Fruit fly (Drosophila melanogaster) whole organism, prepupa: ENCODE measurements around the gene Elo68alpha.

Source experiments
- Blimp-1 ChIP-seq: fragments of 200-800 bp; sonication (Bioruptor generic); optimal IDR thresholded peaks from 3 replicates; lab custom pipeline; 2017; ENCODE audit warnings: missing biosample characterization, missing genetic modification characterization, mild to moderate bottlenecking, moderate library complexity, missing genetic modification reagents
- CG10631 ChIP-seq: fragments of 200-800 bp; sonication (Bioruptor generic); optimal IDR thresholded peaks from 2 replicates; lab custom pipeline; 2016; ENCODE audit warnings: missing biosample characterization, missing genetic modification characterization
- CG10669 ChIP-seq: fragments of 200-800 bp; sonication (Bioruptor generic); optimal IDR thresholded peaks from 3 replicates; lab custom pipeline; 2018; ENCODE audit warnings: missing biosample characterization, mild to moderate bottlenecking, missing genetic modification characterization, moderate library complexity
- CG11294 ChIP-seq: fragments of 200-800 bp; sonication (Bioruptor generic); IDR thresholded peaks from 2 replicates; pipeline ENCODE4 v1.3.6; 2022; ENCODE audit warnings: missing biosample characterization, missing genetic modification characterization
- CG11762 ChIP-seq: fragments of 200-800 bp; sonication (Bioruptor generic); optimal IDR thresholded peaks from 3 replicates; lab custom pipeline; 2016; ENCODE audit warnings: missing biosample characterization, missing genetic modification characterization; ENCODE audit not compliant: insufficient read depth
- CG11902 ChIP-seq: fragments of 200-800 bp; sonication (Bioruptor generic); optimal IDR thresholded peaks from 3 replicates; lab custom pipeline; 2016; ENCODE audit warnings: missing biosample characterization, missing genetic modification characterization
- CG15336 ChIP-seq: fragments of 200-800 bp; sonication (Bioruptor generic); IDR thresholded peaks from 2 replicates; pipeline ENCODE4 v1.3.6; 2022; ENCODE audit warnings: missing biosample characterization, missing genetic modification characterization
- CG1621 ChIP-seq: fragments of 200-800 bp; sonication (Bioruptor generic); optimal IDR thresholded peaks from 3 replicates; lab custom pipeline; 2018; ENCODE audit warnings: missing biosample characterization, mild to moderate bottlenecking, missing genetic modification characterization
- CG16779 ChIP-seq: fragments of 200-800 bp; sonication (Bioruptor generic); optimal IDR thresholded peaks from 3 replicates; lab custom pipeline; 2017; ENCODE audit warnings: missing biosample characterization, mild to moderate bottlenecking, missing genetic modification characterization
- CG3032 ChIP-seq: fragments of 200-800 bp; optimal IDR thresholded peaks from 2 replicates; lab custom pipeline; 2019; ENCODE audit warnings: missing biosample characterization, mild to moderate bottlenecking, missing genetic modification characterization, moderate library complexity
- CG31627 ChIP-seq: fragments of 200-800 bp; sonication (Bioruptor generic); optimal IDR thresholded peaks from 3 replicates; lab custom pipeline; 2016; ENCODE audit warnings: missing biosample characterization, missing genetic modification characterization
- CG32006 ChIP-seq: fragments of 200-800 bp; sonication (Bioruptor generic); optimal IDR thresholded peaks from 3 replicates; lab custom pipeline; 2017; ENCODE audit warnings: missing biosample characterization, mild to moderate bottlenecking, missing genetic modification characterization
- CG34406 ChIP-seq: fragments of 200-800 bp; sonication (Bioruptor generic); optimal IDR thresholded peaks from 3 replicates; lab custom pipeline; 2016; ENCODE audit warnings: missing biosample characterization, missing genetic modification characterization
- CG3919 ChIP-seq: fragments of 200-800 bp; sonication (Bioruptor generic); optimal IDR thresholded peaks from 3 replicates; lab custom pipeline; 2016; ENCODE audit warnings: missing biosample characterization, missing genetic modification characterization
- CG4318 ChIP-seq: fragments of 200-800 bp; sonication (Bioruptor generic); optimal IDR thresholded peaks from 3 replicates; lab custom pipeline; 2017; ENCODE audit warnings: missing biosample characterization, mild to moderate bottlenecking, missing genetic modification characterization
- CG6163 ChIP-seq: fragments of 200-800 bp; sonication (Bioruptor generic); IDR thresholded peaks from 3 replicates; pipeline ENCODE4 v1.3.6; 2022; ENCODE audit warnings: missing biosample characterization, missing genetic modification characterization
- CG6276 ChIP-seq: fragments of 200-800 bp; sonication (Bioruptor generic); optimal IDR thresholded peaks from 2 replicates; lab custom pipeline; 2017; ENCODE audit warnings: missing biosample characterization, mild to moderate bottlenecking, missing genetic modification characterization
- CG6808 ChIP-seq: fragments of 200-800 bp; sonication (Bioruptor generic); optimal IDR thresholded peaks from 3 replicates; lab custom pipeline; 2017; ENCODE audit warnings: missing biosample characterization, missing genetic modification characterization, mild to moderate bottlenecking, moderate library complexity, missing genetic modification reagents
- CG6854 ChIP-seq: fragments of 200-800 bp; sonication (Bioruptor generic); optimal IDR thresholded peaks from 2 replicates; lab custom pipeline; 2017; ENCODE audit warnings: missing biosample characterization, mild to moderate bottlenecking, missing genetic modification characterization
- CG8119 ChIP-seq: fragments of 200-800 bp; sonication (Bioruptor generic); IDR thresholded peaks from 3 replicates; pipeline ENCODE4 v1.3.6; 2022; ENCODE audit warnings: missing biosample characterization, missing genetic modification characterization
- CG8319 ChIP-seq: fragments of 200-800 bp; sonication (Bioruptor generic); optimal IDR thresholded peaks from 3 replicates; lab custom pipeline; 2016; ENCODE audit warnings: missing biosample characterization, missing genetic modification characterization
- CG8632 ChIP-seq: fragments of 200-800 bp; sonication (Bioruptor generic); optimal IDR thresholded peaks from 3 replicates; lab custom pipeline; 2016; ENCODE audit warnings: missing biosample characterization, missing genetic modification characterization
- CG9139 ChIP-seq: fragments of 200-800 bp; sonication (Bioruptor generic); optimal IDR thresholded peaks from 3 replicates; lab custom pipeline; 2017; ENCODE audit warnings: missing biosample characterization, mild to moderate bottlenecking, missing genetic modification characterization
- Eip75B ChIP-seq: fragments of 200-800 bp; sonication (Bioruptor generic); optimal IDR thresholded peaks from 3 replicates; lab custom pipeline; 2016; ENCODE audit warnings: missing biosample characterization, missing genetic modification characterization
- Eip78C ChIP-seq: fragments of 200-800 bp; sonication (Bioruptor generic); peaks from one replicate; lab custom pipeline; 2016; ENCODE audit warnings: missing biosample characterization, missing genetic modification characterization
- Eip93F ChIP-seq: fragments of 200-800 bp; sonication (Bioruptor generic); optimal IDR thresholded peaks from 2 replicates; lab custom pipeline; 2016; ENCODE audit warnings: missing biosample characterization, mild to moderate bottlenecking, missing genetic modification characterization
- Ets21C ChIP-seq: fragments of 200-800 bp; sonication (Bioruptor generic); optimal IDR thresholded peaks from 3 replicates; lab custom pipeline; 2016; ENCODE audit warnings: missing biosample characterization, missing genetic modification characterization
- Ets96B ChIP-seq: fragments of 200-800 bp; optimal IDR thresholded peaks from 2 replicates; lab custom pipeline; 2019; ENCODE audit warnings: missing biosample characterization, mild to moderate bottlenecking, missing genetic modification characterization, moderate library complexity
- Hr38 ChIP-seq: sonication (Bioruptor generic); optimal IDR thresholded peaks from 2 replicates; lab custom pipeline; 2016; ENCODE audit warnings: missing biosample characterization, missing genetic modification characterization
- Hr39 ChIP-seq: fragments of 200-800 bp; sonication (Bioruptor generic); optimal IDR thresholded peaks from 2 replicates; lab custom pipeline; 2016; ENCODE audit warnings: missing biosample characterization, missing genetic modification characterization
- Lpt ChIP-seq: fragments of 200-800 bp; sonication (Bioruptor generic); optimal IDR thresholded peaks from 3 replicates; lab custom pipeline; 2016; ENCODE audit warnings: missing biosample characterization, missing genetic modification characterization
- Sox102F ChIP-seq: fragments of 200-800 bp; sonication (Bioruptor generic); optimal IDR thresholded peaks from 2 replicates; lab custom pipeline; 2016; ENCODE audit warnings: missing biosample characterization, mild to moderate bottlenecking, missing genetic modification characterization
- Sox15 ChIP-seq: fragments of 200-800 bp; sonication (Bioruptor generic); optimal IDR thresholded peaks from 3 replicates; lab custom pipeline; 2016; ENCODE audit warnings: missing biosample characterization, missing genetic modification characterization
- achi ChIP-seq: fragments of 200-800 bp; sonication (Bioruptor generic); optimal IDR thresholded peaks from 3 replicates; lab custom pipeline; 2016; ENCODE audit warnings: missing biosample characterization, missing genetic modification characterization
- acj6 ChIP-seq: fragments of 200-800 bp; sonication (Bioruptor generic); optimal IDR thresholded peaks from 3 replicates; lab custom pipeline; 2016; ENCODE audit warnings: missing biosample characterization, missing genetic modification characterization
- cyc ChIP-seq: fragments of 200-800 bp; sonication (Bioruptor generic); optimal IDR thresholded peaks from 3 replicates; lab custom pipeline; 2016; ENCODE audit warnings: missing biosample characterization, missing genetic modification characterization
- dac ChIP-seq: fragments of 200-800 bp; sonication (Bioruptor generic); optimal IDR thresholded peaks from 2 replicates; lab custom pipeline; 2017; ENCODE audit warnings: missing biosample characterization, mild to moderate bottlenecking, missing genetic modification characterization
- eg ChIP-seq: fragments of 200-800 bp; sonication (Bioruptor generic); IDR thresholded peaks from 3 replicates; pipeline ENCODE4 v1.3.6; 2022; ENCODE audit warnings: missing biosample characterization, missing genetic modification characterization
- esn ChIP-seq: fragments of 200-800 bp; sonication (Bioruptor generic); optimal IDR thresholded peaks from 2 replicates; lab custom pipeline; 2016; ENCODE audit warnings: missing biosample characterization, mild to moderate bottlenecking, missing genetic modification characterization, moderate library complexity
- fd59A ChIP-seq: fragments of 200-800 bp; sonication (Bioruptor generic); optimal IDR thresholded peaks from 2 replicates; lab custom pipeline; 2017; ENCODE audit warnings: missing biosample characterization, mild to moderate bottlenecking, missing genetic modification characterization, missing genetic modification reagents
- fd85E ChIP-seq: fragments of 200-800 bp; sonication (Bioruptor generic); optimal IDR thresholded peaks from 3 replicates; lab custom pipeline; 2016; ENCODE audit warnings: missing biosample characterization, missing genetic modification characterization
- fkh ChIP-seq: fragments of 200-800 bp; sonication (Bioruptor generic); optimal IDR thresholded peaks from 3 replicates; lab custom pipeline; 2017; ENCODE audit warnings: missing biosample characterization, mild to moderate bottlenecking, missing genetic modification characterization, moderate library complexity
- lz ChIP-seq: fragments of 200-800 bp; sonication (Bioruptor generic); optimal IDR thresholded peaks from 3 replicates; lab custom pipeline; 2016; ENCODE audit warnings: missing biosample characterization, missing genetic modification characterization
- net ChIP-seq: fragments of 200-800 bp; sonication (Bioruptor generic); optimal IDR thresholded peaks from 3 replicates; lab custom pipeline; 2016; ENCODE audit warnings: missing biosample characterization, missing genetic modification characterization
- pdm3 ChIP-seq: fragments of 200-800 bp; sonication (Bioruptor generic); optimal IDR thresholded peaks from 3 replicates; lab custom pipeline; 2016; ENCODE audit warnings: missing biosample characterization, missing genetic modification characterization
- ss ChIP-seq, 2 experiments: fragments of 200-800 bp; sonication (Bioruptor generic); optimal IDR thresholded peaks; 2 replicates in 1 of 2; 3 replicates in 1 of 2; lab custom pipeline; 2017 to 2018; ENCODE audit warnings: mild to moderate bottlenecking in 2 of 2, missing biosample characterization in 2 of 2, missing genetic modification characterization in 2 of 2, moderate library complexity in 1 of 2
- svp ChIP-seq: fragments of 200-800 bp; sonication (Bioruptor generic); peaks from one replicate; lab custom pipeline; 2016; ENCODE audit warnings: missing biosample characterization, missing genetic modification characterization
- topi ChIP-seq: fragments of 200-800 bp; sonication (Bioruptor generic); optimal IDR thresholded peaks from 3 replicates; lab custom pipeline; 2016; ENCODE audit warnings: missing biosample characterization, missing genetic modification characterization

Elo68alpha gene

DNA sequence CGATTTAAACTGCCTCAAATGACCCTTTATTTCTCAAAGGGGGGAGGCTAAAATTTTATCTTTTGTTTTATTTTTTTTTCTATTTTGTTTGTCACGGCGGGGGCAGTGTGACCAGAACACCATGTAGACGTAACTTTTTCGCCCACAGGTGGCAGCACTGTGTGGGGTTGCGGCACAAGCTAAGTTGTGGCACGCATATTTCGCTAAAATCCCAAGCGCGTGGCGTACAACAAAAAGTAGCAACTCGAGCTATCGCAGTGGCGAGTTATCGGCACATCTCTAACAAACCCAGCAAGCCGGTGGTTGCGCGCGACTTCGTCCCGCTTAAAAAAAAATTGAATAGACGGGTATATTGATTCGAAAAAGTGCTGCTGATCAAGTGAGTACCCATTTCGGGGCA, 20.3 kb upstream of the Elo68alpha start, which contains the start of the genes Ufd1 and NaPi-III (continued):
- TF ChIP-seq eg (GFP tag; lab: Robert Waterston, UW) (peak; percentile 70; the same call in 1 of the 3 replicates), CG10669 (GFP tag; lab: Kevin White, UChicago) (no peak), svp (GFP tag; lab: Kevin White, UChicago) (peak; percentile 57), CG11762 (no peak), CG31627 (GFP tag; lab: Kevin White, UChicago) (peak; percentile 36), Ets96B (no peak), Sox102F (GFP tag; lab: Kevin White, UChicago) (no peak), CG10631 (GFP tag; lab: Kevin White, UChicago) (no peak), CG1621 (tag; lab: Kevin White, UChicago) (peak; percentile 65), acj6 (GFP tag; lab: Kevin White, UChicago) (no peak), CG6276 (GFP tag; lab: Kevin White, UChicago) (no peak)

DNA sequence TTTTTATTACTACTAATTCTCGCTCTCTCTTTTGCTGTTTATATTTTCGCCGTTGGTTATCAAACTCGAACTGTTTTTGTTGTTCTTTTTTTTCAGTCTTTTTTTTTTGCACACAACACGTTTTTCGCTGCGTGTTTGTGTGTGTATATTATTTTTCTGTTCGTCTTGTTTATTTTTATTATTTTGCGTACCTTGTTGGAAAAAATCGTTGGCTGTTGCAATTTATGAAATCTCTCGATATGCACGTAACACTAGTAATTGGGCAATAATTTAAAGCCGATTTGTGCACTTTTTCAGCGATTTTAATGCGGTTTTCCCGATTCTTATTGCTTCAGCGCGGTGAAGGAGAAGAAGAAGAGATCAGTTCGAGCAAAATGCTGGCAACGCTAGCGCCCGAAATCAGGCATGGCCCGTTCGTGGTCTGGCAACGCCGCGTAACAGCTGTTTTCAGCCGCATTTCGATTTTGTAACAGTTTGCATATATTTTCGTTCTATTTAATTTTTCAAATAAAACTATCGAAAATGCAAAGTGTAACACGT, 17.7 kb upstream of the Elo68alpha start, which contains the start of the genes FoxK and mRpL2:
Gene FoxK (minus strand): TSS at position 365 of the 540 bp plus-strand sequence.
Gene mRpL2 (plus strand): TSS at position 429 of the 540 bp plus-strand sequence.
- TF ChIP-seq CG6276 (GFP tag; lab: Kevin White, UChicago) = peak; percentile 94
- TF ChIP-seq Ets21C (GFP tag; lab: Kevin White, UChicago) = peak; percentile 22
- TF ChIP-seq CG6808 (GFP tag; lab: Kevin White, UChicago) = peak; percentile 96
- peak; percentile 74 for TF ChIP-seq svp (GFP tag; lab: Kevin White, UChicago)
- peak; percentile 77 for TF ChIP-seq CG32006
- peak; percentile 57 for TF ChIP-seq Eip75B (GFP tag; lab: Kevin White, UChicago)
- no peak for TF ChIP-seq Sox15 (GFP tag; lab: Kevin White, UChicago)
- TF ChIP-seq Ets96B = peak; percentile 80
- TF ChIP-seq CG31627 (GFP tag; lab: Kevin White, UChicago) = no peak
- peak; percentile 61 for TF ChIP-seq fd59A (GFP tag; lab: Kevin White, UChicago)
- peak; percentile 11 for TF ChIP-seq CG4318 (GFP tag; lab: Kevin White, UChicago)
- peak; percentile 92 for TF ChIP-seq CG8119 (GFP tag; lab: Robert Waterston, UW)
- peak; percentile 94 for TF ChIP-seq CG9139 (GFP tag; lab: Kevin White, UChicago)
- peak; percentile 42 for TF ChIP-seq topi (GFP tag; lab: Kevin White, UChicago)
- TF ChIP-seq Hr38 (GFP tag; lab: Kevin White, UChicago) = peak; percentile 2
- TF ChIP-seq CG8632 (GFP tag; lab: Kevin White, UChicago) = peak; percentile 63
- peak; percentile 89 for TF ChIP-seq eg (GFP tag; lab: Robert Waterston, UW)
- peak; percentile 65 for TF ChIP-seq CG6854
- no peak for TF ChIP-seq fkh (GFP tag; lab: Kevin White, UChicago)
- TF ChIP-seq Sox102F (GFP tag; lab: Kevin White, UChicago) = peak; percentile 66
- peak; percentile 71 for TF ChIP-seq pdm3 (GFP tag; lab: Kevin White, UChicago)
- no peak for TF ChIP-seq CG11294 (GFP tag; lab: Robert Waterston, UW)
- peak; percentile 12 for TF ChIP-seq Hr39 (GFP tag; lab: Kevin White, UChicago)
- peak; percentile 26 for TF ChIP-seq CG8319 (GFP tag; lab: Kevin White, UChicago)
- TF ChIP-seq esn (GFP tag; lab: Kevin White, UChicago) = peak; percentile 41
- TF ChIP-seq ss (GFP tag; optimal IDR thresholded peaks at IDR 0.05; lab: Kevin White, UChicago) = peak; percentile 96 to 97
- TF ChIP-seq CG11762 = peak; percentile 57
- peak; percentile 70 for TF ChIP-seq CG1621 (tag; lab: Kevin White, UChicago)
- peak; percentile 90 for TF ChIP-seq CG16779 (tag; lab: Kevin White, UChicago)
- TF ChIP-seq CG10669 (GFP tag; lab: Kevin White, UChicago) = peak; percentile 84
- peak; percentile 75 for TF ChIP-seq CG15336 (GFP tag; lab: Robert Waterston, UW)
- TF ChIP-seq Eip78C (GFP tag; lab: Kevin White, UChicago) = peak; percentile 90
- peak; percentile 83 for TF ChIP-seq CG6163
- peak; percentile 77 for TF ChIP-seq CG3032 (tag; lab: Kevin White, UChicago)
- peak; percentile 51 for TF ChIP-seq CG34406
- no peak for TF ChIP-seq Eip93F (GFP tag; lab: Kevin White, UChicago)
- TF ChIP-seq cyc = no peak
- TF ChIP-seq net = peak; percentile 84
- no peak for TF ChIP-seq lz
- no peak for TF ChIP-seq CG11902
- peak; percentile 43 for TF ChIP-seq dac (GFP tag; lab: Kevin White, UChicago)
- TF ChIP-seq CG3919 (GFP tag; lab: Kevin White, UChicago) = peak; percentile 63
- peak; percentile 91 for TF ChIP-seq Lpt (GFP tag; lab: Kevin White, UChicago)
- peak; percentile 23 for TF ChIP-seq Blimp-1 (GFP tag; lab: Kevin White, UChicago)
- peak; percentile 66 for TF ChIP-seq achi (GFP tag; lab: Kevin White, UChicago)
- TF ChIP-seq fd85E = peak; percentile 42
